Fruit fly (Drosophila melanogaster): Measurements from ENCODE around the gene CG34176.

dm6 chr2L:4043052-4043451 is 39.2 kb downstream of the CG34176 start:
- no peak for TF ChIP-seq psq (optimal IDR thresholded peaks at IDR 0.05)
- TF ChIP-seq Dll (optimal IDR thresholded peaks at IDR 0.05), result no peak

Data from whole organism.